Worm (Caenorhabditis elegans) whole organism, early embryonic: ENCODE measurements around the gene Y55H10A.2.

Experiments used
- F13C5.2 ChIP-seq: sonication (generic microtip); optimal IDR thresholded peaks from 2 replicates; lab custom pipeline; 2017; ENCODE audit warnings: mild to moderate bottlenecking, missing genetic modification characterization, inconsistent platforms, missing compliant biosample characterization
- aly-1 ChIP-seq: sonication (generic microtip); optimal IDR thresholded peaks from 2 replicates; lab custom pipeline; 2016; ENCODE audit warnings: missing genetic modification characterization, missing compliant biosample characterization
- ama-1 ChIP-seq: fragments of 150-350 bp; optimal IDR thresholded peaks from 2 replicates; lab custom pipeline; 2014
- ceh-13 ChIP-seq: fragments of 200-800 bp; sonication (Bioruptor generic); optimal IDR thresholded peaks from 2 replicates; lab custom pipeline; 2018; ENCODE audit warnings: mild to moderate bottlenecking, missing genetic modification characterization, missing compliant biosample characterization
- ets-7 ChIP-seq: sonication (generic microtip); optimal IDR thresholded peaks from 2 replicates; lab custom pipeline; 2016; ENCODE audit warnings: missing genotype, missing genetic modification characterization, missing compliant biosample characterization
- flt-1 ChIP-seq: fragments of 200-800 bp; sonication (Bioruptor generic); IDR thresholded peaks from 2 replicates; pipeline ENCODE4 v1.3.6; 2022; ENCODE audit warnings: missing genetic modification characterization, missing compliant biosample characterization
- hmbx-1 ChIP-seq: sonication (generic microtip); optimal IDR thresholded peaks from 2 replicates; lab custom pipeline; 2016; ENCODE audit warnings: mild to moderate bottlenecking, missing genetic modification characterization, missing compliant biosample characterization
- hmg-4 ChIP-seq: fragments of 200-800 bp; sonication (Bioruptor generic); optimal IDR thresholded peaks from 2 replicates; lab custom pipeline; 2018; ENCODE audit warnings: mild to moderate bottlenecking, missing genetic modification characterization, missing compliant biosample characterization
- pes-1 ChIP-seq: fragments of 200-800 bp; sonication (Bioruptor generic); IDR thresholded peaks from 2 replicates; pipeline ENCODE4 v1.3.6; 2022; ENCODE audit warnings: missing genetic modification reagents, missing genetic modification characterization, missing compliant biosample characterization
- scrt-1 ChIP-seq: fragments of 200-800 bp; sonication (Bioruptor generic); IDR thresholded peaks from 2 replicates; pipeline ENCODE4 v1.3.6; 2022; ENCODE audit warnings: missing genetic modification characterization, missing compliant biosample characterization
- sea-1 ChIP-seq: fragments of 200-800 bp; sonication (Bioruptor generic); conservative IDR thresholded peaks from 2 replicates; pipeline ENCODE4 v1.3.6; 2022; ENCODE audit warnings: missing genetic modification characterization, missing compliant biosample characterization
- tbx-11 ChIP-seq: fragments of 200-800 bp; sonication (Bioruptor generic); IDR thresholded peaks from 2 replicates; pipeline ENCODE4 v1.3.6; 2022; ENCODE audit warnings: missing genetic modification characterization, missing compliant biosample characterization
- tbx-37 ChIP-seq: fragments of 200-800 bp; sonication (Bioruptor generic); conservative IDR thresholded peaks from 2 replicates; pipeline ENCODE4 v1.3.6; 2022; ENCODE audit warnings: missing genetic modification reagents, missing genetic modification characterization, missing compliant biosample characterization
- tra-4 ChIP-seq: sonication (generic microtip); optimal IDR thresholded peaks from 2 replicates; lab custom pipeline; 2017; ENCODE audit warnings: missing genetic modification characterization, missing compliant biosample characterization

DNA sequence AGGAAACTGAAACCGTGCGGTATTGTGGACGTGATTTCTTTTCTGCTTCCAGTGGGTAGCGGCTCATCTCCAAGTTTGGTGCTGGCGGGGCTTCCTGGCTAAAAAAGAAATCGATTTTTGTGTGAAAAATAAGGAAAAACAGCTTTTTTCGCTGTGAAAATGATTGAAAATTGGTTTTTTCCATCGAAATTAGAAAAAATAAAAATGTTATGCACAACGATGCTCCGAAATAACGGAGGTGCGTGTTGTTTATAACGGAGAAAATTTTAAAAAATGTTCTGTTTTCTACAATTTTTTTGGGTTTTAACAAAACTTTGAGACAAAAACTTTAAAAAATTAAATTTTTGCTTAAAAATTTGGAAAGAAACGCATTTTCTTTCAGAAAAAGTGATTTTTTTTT is 19.9 kb downstream of the Y55H10A.2 start:
- TF ChIP-seq sea-1, result no peak
- TF ChIP-seq tbx-11 (GFP tag; lab: Robert Waterston, UW), result no peak
- no peak for TF ChIP-seq tra-4 (tag; lab: Kevin White, UChicago)
- no peak for TF ChIP-seq scrt-1 (GFP tag; lab: Robert Waterston, UW)
- TF ChIP-seq F13C5.2 (tag; lab: Kevin White, UChicago), result no peak
- no peak for TF ChIP-seq aly-1 (tag; lab: Kevin White, UChicago)
- no peak for TF ChIP-seq ama-1 (lab: Kevin White, UChicago)
- TF ChIP-seq tbx-37, result no peak
- no peak for TF ChIP-seq hmbx-1 (tag; lab: Kevin White, UChicago)
- TF ChIP-seq ceh-13 (GFP tag; lab: Kevin White, UChicago), result no peak
- TF ChIP-seq hmg-4 (GFP tag; lab: Kevin White, UChicago), result no peak
- no peak for TF ChIP-seq ets-7 (tag; lab: Kevin White, UChicago)
- no peak for TF ChIP-seq pes-1 (GFP tag; lab: Robert Waterston, UW)
- no peak for TF ChIP-seq flt-1 (GFP tag; lab: Robert Waterston, UW)
